Fruit fly (Drosophila melanogaster) whole organism, larva: ENCODE data around the gene Surf1.

ENCODE experiments used
- noc ChIP-seq: fragments of 200-800 bp; sonication (Bioruptor generic); optimal IDR thresholded peaks from 3 replicates; lab custom pipeline; 2019; ENCODE audit warnings: missing biosample characterization, mild to moderate bottlenecking, missing genetic modification characterization, moderate library complexity

Gene Surf1

DNA sequence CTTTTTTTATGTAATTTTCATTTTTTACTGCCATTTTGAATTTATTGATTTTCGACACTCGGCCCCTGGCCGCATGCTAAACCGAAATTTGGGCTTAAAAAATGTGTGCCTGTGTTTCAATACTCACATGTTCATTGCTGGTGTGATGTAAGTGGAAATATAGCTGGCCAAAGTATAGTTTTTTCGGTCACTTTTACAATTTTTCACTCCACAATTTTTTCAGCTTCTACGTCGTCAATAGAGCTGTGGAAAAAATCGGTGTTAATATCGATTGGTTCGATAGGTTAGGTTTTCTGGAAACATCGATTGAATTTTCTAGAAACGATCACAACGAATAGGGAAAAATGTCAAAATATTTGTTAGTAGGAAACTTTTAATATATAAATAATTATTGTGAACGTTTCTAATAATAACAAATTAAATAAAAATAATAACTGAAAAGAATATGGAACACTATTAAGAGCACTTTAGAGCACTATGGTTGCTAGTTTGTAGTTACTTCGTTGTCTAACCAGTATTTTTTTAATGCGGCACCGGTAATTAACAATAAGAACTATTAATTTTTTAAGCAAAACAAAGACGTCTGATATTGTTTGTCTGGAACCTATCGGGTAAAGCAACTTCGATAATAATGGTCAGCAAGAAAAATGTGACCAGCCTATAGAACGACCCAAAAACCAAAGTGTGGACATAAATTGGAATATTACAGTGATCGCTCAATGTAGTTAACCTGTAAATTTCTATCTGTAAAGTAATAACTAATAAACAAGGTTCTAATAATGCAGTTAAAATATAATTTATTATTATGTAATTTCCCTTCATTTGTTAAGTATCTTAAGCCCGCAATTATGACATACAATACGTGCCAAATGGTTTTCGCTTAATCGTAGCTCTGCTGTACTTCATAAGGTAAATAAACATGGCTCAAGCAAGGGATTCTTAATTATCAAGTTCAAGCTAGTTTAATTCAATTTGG is 2.6 kb upstream of the Surf1 start, which contains the start of the genes CG10077 and CG9948:
Gene CG10077 (minus strand): TSS at position 651 of the 976 bp plus-strand sequence.
Gene CG9948 (plus strand): TSS at position 738 of the 976 bp plus-strand sequence.
- TF ChIP-seq noc (tag; lab: Kevin White, UChicago), result peak; percentile 89

- no peak for TF ChIP-seq noc (tag; lab: Kevin White, UChicago)
Measured at dm6 chr3L:6961992-6962570, 3.9 kb downstream of the Surf1 start.

dm6 chr3L:6963175-6963574 is 5.0 kb downstream of the Surf1 start:
- TF ChIP-seq noc (tag; lab: Kevin White, UChicago), result no peak

DNA sequence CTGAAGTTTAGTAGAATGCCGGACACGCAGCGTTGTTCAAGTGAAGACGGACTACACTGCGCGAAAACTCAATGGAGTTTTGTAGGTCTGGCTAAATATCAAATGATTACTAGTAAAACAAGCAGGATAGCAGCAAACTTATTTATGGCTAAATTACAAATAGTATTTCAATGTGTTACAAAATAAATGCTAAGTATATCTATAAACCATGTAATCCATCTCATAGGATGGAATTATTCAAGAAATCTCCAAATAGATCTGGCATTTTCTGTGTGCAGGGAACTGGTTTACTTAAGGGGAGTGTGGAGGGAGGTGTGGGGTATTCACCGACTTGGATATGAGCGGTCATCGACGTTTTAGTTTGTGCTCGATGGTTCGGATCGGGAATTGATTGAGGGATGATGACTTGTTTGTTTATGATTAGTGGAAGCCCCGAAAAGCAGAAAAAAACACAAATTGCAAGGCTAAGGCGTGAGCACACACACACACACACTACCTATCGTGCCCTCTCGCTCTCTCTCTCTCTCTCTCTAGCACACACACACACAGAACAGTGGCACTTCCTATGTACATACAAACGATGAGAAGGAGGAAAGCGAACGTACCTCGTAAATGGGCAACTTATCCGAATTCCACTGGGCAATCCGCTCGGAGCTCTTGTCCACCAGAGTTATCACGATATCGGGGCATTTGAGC is 5.8 kb downstream of the Surf1 start:
- peak; percentile 42 for TF ChIP-seq noc (tag; lab: Kevin White, UChicago)

DNA sequence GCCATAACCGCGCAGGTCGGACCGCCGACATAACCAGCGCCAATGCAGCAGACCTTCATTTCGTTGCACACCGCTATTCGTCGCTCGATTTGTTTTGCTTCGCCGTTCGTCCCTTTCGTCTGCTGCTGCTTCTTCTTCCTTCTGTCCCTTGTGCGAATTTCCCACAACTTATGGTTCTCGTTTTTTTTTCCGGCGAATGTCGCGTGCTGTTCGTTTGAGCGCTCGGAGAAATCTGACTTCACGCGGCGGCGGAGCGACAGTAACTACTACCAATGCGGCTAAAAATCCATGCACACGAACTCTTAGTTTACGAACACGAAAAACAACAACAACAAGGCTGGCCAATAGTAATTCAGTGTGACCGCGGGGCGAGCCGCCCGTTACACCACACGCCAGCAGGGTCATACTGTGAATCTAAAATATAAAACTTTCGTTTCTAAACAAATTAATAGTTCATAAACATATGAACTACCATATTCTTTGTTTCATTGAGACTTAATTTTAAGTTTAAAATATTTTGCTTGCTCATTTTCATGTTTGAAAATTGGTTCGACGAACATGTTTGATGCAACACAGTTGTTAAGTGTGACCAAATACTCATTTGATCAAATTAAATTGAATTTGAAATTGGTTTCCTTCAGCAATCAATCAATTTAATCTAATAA is 6.5 kb downstream of the Surf1 start, which contains the start of gene sgl:
Gene sgl (minus strand): TSS at position 271 of the 665 bp plus-strand sequence.
- TF ChIP-seq noc (tag; lab: Kevin White, UChicago), result peak; percentile 50

DNA sequence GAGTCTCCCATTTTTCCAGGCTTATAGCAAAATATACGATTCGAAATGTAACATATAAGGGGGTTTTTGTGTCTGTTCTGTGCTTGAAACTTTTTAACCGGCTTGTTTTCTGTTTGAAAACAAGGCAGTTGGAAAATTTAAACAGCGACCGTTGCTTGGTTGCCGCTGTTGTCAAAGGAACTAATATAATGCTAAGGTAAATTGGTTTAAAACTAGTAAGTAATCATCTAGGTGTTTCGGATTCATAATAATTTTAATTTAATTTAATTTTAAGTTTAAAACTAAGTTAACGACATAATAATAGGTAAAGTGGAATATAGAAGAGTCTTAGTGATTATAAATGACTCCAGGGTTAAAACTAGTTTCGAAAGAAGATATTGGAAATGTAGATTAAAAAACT is 9.7 kb downstream of the Surf1 start, which contains the start of gene CG10064:
Gene CG10064 (minus strand): TSS at position 101 of the 400 bp plus-strand sequence.
- TF ChIP-seq noc (tag; lab: Kevin White, UChicago), result no peak

dm6 chr3L:6968961-6969814 is 11.0 kb downstream of the Surf1 start, which contains the start of the genes Mis12 and CG9953:
Mis12 (minus strand) TSS chr3L:6969048.
CG9953 (plus strand) TSS chr3L:6969658.
- peak; percentile 60 for TF ChIP-seq noc (tag; lab: Kevin White, UChicago)

dm6 chr3L:6971298-6971697 is 13.2 kb downstream of the Surf1 start:
- no peak for TF ChIP-seq noc (tag; lab: Kevin White, UChicago)

- no peak for TF ChIP-seq noc (tag; lab: Kevin White, UChicago)
Measured at dm6 chr3L:6972367-6972766, 14.2 kb downstream of the Surf1 start, which contains the start of gene CG10063. CG10063 (minus strand) TSS chr3L:6972467.

dm6 chr3L:6975875-6976274 is 17.7 kb downstream of the Surf1 start:
- TF ChIP-seq noc (tag; lab: Kevin White, UChicago), result no peak

DNA sequence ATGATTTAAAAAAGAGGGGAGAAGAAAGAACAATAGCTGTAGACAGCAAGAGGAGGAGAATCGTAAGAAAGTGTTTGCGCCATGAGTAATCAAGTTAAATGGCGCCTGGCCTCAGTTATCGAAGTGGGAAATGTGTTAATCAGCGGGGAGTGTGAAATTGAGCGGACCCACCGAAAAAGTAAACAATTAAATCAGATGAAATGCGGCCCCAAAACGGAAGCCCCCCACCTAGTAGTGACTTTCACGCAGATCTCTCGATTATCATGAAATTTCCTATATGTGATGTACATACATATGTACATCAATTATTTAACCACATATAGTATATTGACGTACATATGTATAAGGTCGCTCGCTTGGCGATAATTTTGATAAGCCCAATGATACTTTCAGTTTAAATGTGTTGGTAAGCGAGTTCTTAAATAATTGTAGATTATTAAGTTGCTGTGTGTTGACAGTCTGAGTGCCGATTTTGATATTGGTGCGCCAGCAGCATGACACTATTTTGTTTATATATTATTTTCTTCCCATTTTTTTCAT is 18.5 kb downstream of the Surf1 start:
- no peak for TF ChIP-seq noc (tag; lab: Kevin White, UChicago)

dm6 chr3L:6977391-6977790 is 19.2 kb downstream of the Surf1 start:
- TF ChIP-seq noc (tag; lab: Kevin White, UChicago), result no peak

- TF ChIP-seq noc (tag; lab: Kevin White, UChicago), result no peak
Measured at dm6 chr3L:6978030-6978683, 20.0 kb downstream of the Surf1 start.
